Worm (Caenorhabditis elegans) whole organism, L4/young adult: Measurements from ENCODE around the gene R08E5.4.

ENCODE experiments used
- W03F9.2 ChIP-seq: fragments of 150-350 bp; optimal IDR thresholded peaks from 2 replicates; lab custom pipeline; 2014; ENCODE audit warnings: missing biosample characterization, missing genetic modification characterization
- dao-5 ChIP-seq: sonication (generic microtip); optimal IDR thresholded peaks from 2 replicates; lab custom pipeline; 2016; ENCODE audit warnings: missing genotype, missing genetic modification characterization, moderate library complexity, missing compliant biosample characterization
- him-1 ChIP-seq: sonication (generic microtip); optimal IDR thresholded peaks from 2 replicates; lab custom pipeline; 2016; ENCODE audit warnings: missing genotype, missing genetic modification reagents, missing genetic modification characterization, missing compliant biosample characterization

The R08E5.4 gene

ce11 chrV:3768270-3768669, at the start of gene R08E5.4:
TSS of gene R08E5.4 (plus strand) at chrV:3768570.
- no peak for TF ChIP-seq him-1 (tag; lab: Kevin White, UChicago)
- TF ChIP-seq dao-5 (tag; lab: Kevin White, UChicago): no peak
- TF ChIP-seq W03F9.2 (tag; lab: Kevin White, UChicago): no peak

DNA sequence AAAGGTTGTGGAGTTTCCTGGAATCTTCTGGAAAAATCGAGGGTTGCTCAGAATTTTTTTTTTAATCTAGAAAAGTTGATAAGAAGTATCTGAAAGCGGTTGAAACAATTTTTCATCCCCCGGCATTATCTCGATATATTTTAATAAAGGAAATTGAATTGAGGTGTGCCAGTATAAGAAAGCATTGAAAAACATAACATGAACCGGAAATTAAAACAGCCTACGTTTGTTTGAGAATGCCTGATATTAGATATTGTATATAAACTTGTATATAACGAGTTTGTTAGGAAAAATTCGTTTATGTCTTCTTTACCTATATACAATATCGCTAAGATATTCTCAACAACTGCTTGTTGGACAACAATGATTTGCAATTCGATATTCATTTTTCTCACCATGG, 43.6 kb upstream of the R08E5.4 start, which contains the start of gene str-30:
TSS of gene str-30 (plus strand) at position 301 of the 400 bp plus-strand sequence.
- no peak for TF ChIP-seq dao-5 (tag; lab: Kevin White, UChicago)
- TF ChIP-seq him-1 (tag; lab: Kevin White, UChicago): no peak
- no peak for TF ChIP-seq W03F9.2 (tag; lab: Kevin White, UChicago)

- no peak for TF ChIP-seq dao-5 (tag; lab: Kevin White, UChicago)
- TF ChIP-seq W03F9.2 (tag; lab: Kevin White, UChicago): no peak
- no peak for TF ChIP-seq him-1 (tag; lab: Kevin White, UChicago)
Observed at ce11 chrV:3738409-3738808, 30.0 kb upstream of the R08E5.4 start.

ce11 chrV:3739302-3739701, 29.1 kb upstream of the R08E5.4 start, which contains the start of gene hpo-36:
TSS of gene hpo-36 (minus strand) at chrV:3739402.
- TF ChIP-seq him-1 (tag; lab: Kevin White, UChicago) (no peak), W03F9.2 (tag; lab: Kevin White, UChicago) (no peak)

DNA sequence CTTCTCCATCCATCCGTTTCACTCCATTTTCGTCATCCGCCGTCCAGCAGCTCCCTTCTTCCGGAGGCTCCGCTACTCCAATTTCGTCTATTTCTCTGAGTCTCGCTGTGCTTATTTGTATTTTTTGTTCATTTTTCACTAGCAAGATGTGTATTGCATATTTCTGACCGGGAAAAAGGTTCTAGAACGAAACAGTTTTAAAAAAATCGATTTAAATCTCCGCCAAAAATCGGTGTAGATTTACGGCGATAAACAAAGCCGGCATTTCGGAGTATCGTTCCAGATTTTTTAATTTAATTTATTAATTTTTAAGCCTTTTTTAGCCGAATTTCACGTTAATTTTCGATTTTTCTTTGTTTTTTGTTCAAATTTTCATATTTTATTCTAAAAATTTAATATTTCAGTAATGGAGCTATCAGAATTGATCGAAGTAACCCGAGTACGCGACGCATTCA, 25.2 kb upstream of the R08E5.4 start, which contains the start of gene mtm-9:
TSS of gene mtm-9 (plus strand) at position 405 of the 455 bp plus-strand sequence.
- TF ChIP-seq him-1 (tag; lab: Kevin White, UChicago): no peak
- TF ChIP-seq W03F9.2 (tag; lab: Kevin White, UChicago): no peak

ce11 chrV:3750328-3750727, 18.0 kb upstream of the R08E5.4 start:
- TF ChIP-seq dao-5 (tag; lab: Kevin White, UChicago) (no peak), him-1 (tag; lab: Kevin White, UChicago) (no peak), W03F9.2 (tag; lab: Kevin White, UChicago) (no peak)

DNA sequence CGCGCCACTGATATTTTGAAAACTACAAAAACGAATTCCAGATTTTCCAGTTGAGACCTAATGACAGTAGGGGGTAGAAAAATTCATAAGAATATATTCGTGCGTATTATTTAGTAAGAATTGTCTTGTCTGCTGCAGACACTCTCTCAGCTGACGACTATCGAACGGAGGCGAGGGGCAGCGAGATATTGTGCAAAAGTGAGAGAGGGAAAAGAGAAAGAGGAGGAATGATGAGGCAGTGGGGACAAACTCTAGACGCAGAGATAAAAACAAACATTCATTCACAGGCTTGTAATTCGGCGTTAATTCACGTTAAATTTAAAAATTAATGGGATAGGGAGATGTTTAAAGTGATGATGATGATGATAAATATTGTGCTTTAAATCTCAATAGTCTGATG, 11.5 kb upstream of the R08E5.4 start, which contains the start of gene gid-7:
TSS of gene gid-7 (minus strand) at position 188 of the 400 bp plus-strand sequence.
- no peak for TF ChIP-seq dao-5 (tag; lab: Kevin White, UChicago)
- no peak for TF ChIP-seq W03F9.2 (tag; lab: Kevin White, UChicago)
- no peak for TF ChIP-seq him-1 (tag; lab: Kevin White, UChicago)

- TF ChIP-seq dao-5 (tag; lab: Kevin White, UChicago): no peak
- no peak for TF ChIP-seq W03F9.2 (tag; lab: Kevin White, UChicago)
- TF ChIP-seq him-1 (tag; lab: Kevin White, UChicago): no peak
Observed at ce11 chrV:3759419-3759915, 8.9 kb upstream of the R08E5.4 start, which contains the start of gene chk-1. TSS of gene chk-1 (minus strand) at chrV:3759469.

ce11 chrV:3760839-3761238, 7.5 kb upstream of the R08E5.4 start, which contains the start of gene oac-55:
TSS of gene oac-55 (plus strand) at chrV:3761139.
- no peak for TF ChIP-seq him-1 (tag; lab: Kevin White, UChicago)
- no peak for TF ChIP-seq dao-5 (tag; lab: Kevin White, UChicago)
- no peak for TF ChIP-seq W03F9.2 (tag; lab: Kevin White, UChicago)

- TF ChIP-seq dao-5 (tag; lab: Kevin White, UChicago): no peak
- TF ChIP-seq him-1 (tag; lab: Kevin White, UChicago): no peak
- no peak for TF ChIP-seq W03F9.2 (tag; lab: Kevin White, UChicago)
Observed at ce11 chrV:3761829-3762228, 6.5 kb upstream of the R08E5.4 start.

- no peak for TF ChIP-seq W03F9.2 (tag; lab: Kevin White, UChicago)
- no peak for TF ChIP-seq dao-5 (tag; lab: Kevin White, UChicago)
- no peak for TF ChIP-seq him-1 (tag; lab: Kevin White, UChicago)
Observed at ce11 chrV:3766904-3767303, 1.5 kb upstream of the R08E5.4 start, which contains the start of gene Y39H10A.1. TSS of gene Y39H10A.1 (plus strand) at chrV:3767204.

ce11 chrV:3771437-3772256, 3.3 kb downstream of the R08E5.4 start, which contains the start of the genes R08E5.1 and rips-1:
TSS of gene R08E5.1 (minus strand) at chrV:3771518.
TSS of gene rips-1 (plus strand) at chrV:3772021.
- TF ChIP-seq W03F9.2 (tag; lab: Kevin White, UChicago) (no peak), him-1 (tag; lab: Kevin White, UChicago) (no peak), dao-5 (tag; lab: Kevin White, UChicago) (no peak)

- TF ChIP-seq him-1 (tag; lab: Kevin White, UChicago) (no peak), dao-5 (tag; lab: Kevin White, UChicago) (no peak)
Observed at ce11 chrV:3773618-3774017, 5.2 kb downstream of the R08E5.4 start.
